Fruit fly (Drosophila melanogaster) whole organism, embryonic: ENCODE measurements around the gene Alh.
A peak's percentile ranks its signal among the peaks of the same experiment; 100 is the strongest.

Source experiments
- BEAF-32 ChIP-seq: fragments of 200-800 bp; sonication (Bioruptor generic); optimal IDR thresholded peaks from 3 replicates; lab custom pipeline; 2017; ENCODE audit warnings: missing biosample characterization, missing genetic modification characterization, mild to moderate bottlenecking, moderate library complexity, missing genetic modification reagents
- CG1024 ChIP-seq: fragments of 200-800 bp; sonication (Bioruptor generic); IDR thresholded peaks from 2 replicates; pipeline ENCODE4 v1.3.6; 2022; ENCODE audit warnings: missing biosample characterization, missing genetic modification characterization
- CG10267 ChIP-seq: fragments of 200-800 bp; sonication (Bioruptor generic); optimal IDR thresholded peaks from 2 replicates; lab custom pipeline; 2018; ENCODE audit warnings: missing biosample characterization, mild to moderate bottlenecking, missing genetic modification characterization, moderate library complexity
- CG10543 ChIP-seq: fragments of 200-800 bp; sonication (Bioruptor generic); optimal IDR thresholded peaks from 3 replicates; lab custom pipeline; 2017; ENCODE audit warnings: missing biosample characterization, mild to moderate bottlenecking, missing genetic modification characterization, moderate library complexity
- CG11723 ChIP-seq: fragments of 200-800 bp; sonication (Bioruptor generic); optimal IDR thresholded peaks from 2 replicates; lab custom pipeline; 2017; ENCODE audit warnings: missing biosample characterization, mild to moderate bottlenecking, missing genetic modification characterization
- CG13287 ChIP-seq: fragments of 200-800 bp; sonication (Bioruptor generic); IDR thresholded peaks from 2 replicates; pipeline ENCODE4 v1.3.6; 2022; ENCODE audit warnings: missing biosample characterization, missing genetic modification characterization; ENCODE audit not compliant: partially characterized antibody
- CG13775 ChIP-seq: fragments of 200-800 bp; sonication (Bioruptor generic); optimal IDR thresholded peaks from 3 replicates; lab custom pipeline; 2017; ENCODE audit warnings: missing biosample characterization, mild to moderate bottlenecking, missing genetic modification characterization
- CG17328 ChIP-seq: fragments of 200-800 bp; sonication (Bioruptor generic); IDR thresholded peaks from 2 replicates; pipeline ENCODE4 v1.3.6; 2022; ENCODE audit warnings: missing biosample characterization, missing genetic modification characterization
- CG17912 ChIP-seq: fragments of 200-800 bp; sonication (Bioruptor generic); optimal IDR thresholded peaks from 2 replicates; lab custom pipeline; 2018; ENCODE audit warnings: missing biosample characterization, mild to moderate bottlenecking, missing genetic modification characterization
- CG2116 ChIP-seq: fragments of 200-800 bp; sonication (Bioruptor generic); optimal IDR thresholded peaks from 3 replicates; lab custom pipeline; 2018; ENCODE audit warnings: missing biosample characterization, mild to moderate bottlenecking, missing genetic modification characterization
- CG2120 ChIP-seq: fragments of 200-800 bp; sonication (Bioruptor generic); optimal IDR thresholded peaks from 3 replicates; lab custom pipeline; 2016; ENCODE audit warnings: missing biosample characterization, missing genetic modification characterization
- CG2129 ChIP-seq: fragments of 200-800 bp; sonication (Bioruptor generic); IDR thresholded peaks from 2 replicates; pipeline ENCODE4 v1.3.6; 2022; ENCODE audit warnings: missing biosample characterization, missing genetic modification characterization; ENCODE audit not compliant: partially characterized antibody
- CG31388 ChIP-seq: fragments of 200-800 bp; sonication (Bioruptor generic); optimal IDR thresholded peaks from 2 replicates; lab custom pipeline; 2016; ENCODE audit warnings: missing biosample characterization, missing genetic modification characterization
- CG34376 ChIP-seq: fragments of 200-800 bp; sonication (Bioruptor generic); optimal IDR thresholded peaks from 2 replicates; lab custom pipeline; 2018; ENCODE audit warnings: missing biosample characterization, mild to moderate bottlenecking, missing genetic modification characterization
- CG3726 ChIP-seq: fragments of 200-800 bp; sonication (Bioruptor generic); IDR thresholded peaks from 3 replicates; pipeline ENCODE4, ENCODE4 v1.3.6; 2022; ENCODE audit warnings: missing biosample characterization, missing genetic modification characterization
- CG4424 ChIP-seq: fragments of 200-800 bp; sonication (Bioruptor generic); optimal IDR thresholded peaks from 3 replicates; lab custom pipeline; 2016; ENCODE audit warnings: missing biosample characterization, missing genetic modification characterization
- CG6689 ChIP-seq: fragments of 200-800 bp; sonication (Bioruptor generic); IDR thresholded peaks from 2 replicates; pipeline ENCODE4 v1.3.6; 2022; ENCODE audit warnings: missing biosample characterization, missing genetic modification characterization
- CG7271 ChIP-seq: fragments of 200-800 bp; sonication (Bioruptor generic); optimal IDR thresholded peaks from 2 replicates; lab custom pipeline; 2018; ENCODE audit warnings: missing biosample characterization, mild to moderate bottlenecking, missing genetic modification characterization, moderate library complexity
- CG7372 ChIP-seq: fragments of 200-800 bp; sonication (Bioruptor generic); IDR thresholded peaks from 2 replicates; pipeline ENCODE4 v1.3.6; 2022; ENCODE audit warnings: missing biosample characterization, missing genetic modification characterization
- CG7963 ChIP-seq: fragments of 200-800 bp; sonication (Bioruptor generic); IDR thresholded peaks from 3 replicates; pipeline ENCODE4 v1.3.6; 2022; ENCODE audit warnings: missing biosample characterization, missing genetic modification characterization; ENCODE audit not compliant: partially characterized antibody
- CG8944 ChIP-seq: fragments of 200-800 bp; sonication (Bioruptor generic); optimal IDR thresholded peaks from 3 replicates; lab custom pipeline; 2016; ENCODE audit warnings: missing biosample characterization, missing genetic modification characterization
- CG9727 ChIP-seq: fragments of 200-800 bp; sonication (Bioruptor generic); optimal IDR thresholded peaks from 3 replicates; lab custom pipeline; 2017; ENCODE audit warnings: missing biosample characterization, mild to moderate bottlenecking, missing genetic modification characterization
- CG9797 ChIP-seq: fragments of 200-800 bp; sonication (Bioruptor generic); optimal IDR thresholded peaks from 3 replicates; lab custom pipeline; 2018; ENCODE audit warnings: missing biosample characterization, mild to moderate bottlenecking, missing genetic modification characterization
- Dip3 ChIP-seq: fragments of 200-800 bp; sonication (Bioruptor generic); optimal IDR thresholded peaks from 3 replicates; lab custom pipeline; 2016; ENCODE audit warnings: missing biosample characterization, missing genetic modification characterization
- ERR ChIP-seq: fragments of 200-800 bp; sonication (Bioruptor generic); optimal IDR thresholded peaks from 2 replicates; lab custom pipeline; 2016; ENCODE audit warnings: missing biosample characterization, missing genetic modification characterization
- Fer2 ChIP-seq: fragments of 200-800 bp; sonication (Bioruptor generic); optimal IDR thresholded peaks from 2 replicates; lab custom pipeline; 2018; ENCODE audit warnings: missing biosample characterization, mild to moderate bottlenecking, missing genetic modification characterization, moderate library complexity
- MESR4 ChIP-seq: fragments of 200-800 bp; sonication (Bioruptor generic); optimal IDR thresholded peaks from 2 replicates; lab custom pipeline; 2018; ENCODE audit warnings: missing biosample characterization, mild to moderate bottlenecking, missing genetic modification characterization, moderate library complexity
- NfI ChIP-seq: fragments of 200-800 bp; sonication (Bioruptor generic); optimal IDR thresholded peaks from 3 replicates; lab custom pipeline; 2018; ENCODE audit warnings: missing biosample characterization, mild to moderate bottlenecking, missing genetic modification characterization, moderate library complexity
- Opbp ChIP-seq: fragments of 200-800 bp; sonication (Bioruptor generic); IDR thresholded peaks from 3 replicates; pipeline ENCODE4 v1.3.6; 2022; ENCODE audit warnings: missing biosample characterization, missing genetic modification characterization; ENCODE audit not compliant: partially characterized antibody
- Scr ChIP-seq: fragments of 200-800 bp; sonication (Bioruptor generic); IDR thresholded peaks from 2 replicates; pipeline ENCODE4 v1.3.6; 2022; ENCODE audit warnings: missing biosample characterization, missing genetic modification characterization; ENCODE audit not compliant: partially characterized antibody
- Sox100B ChIP-seq: fragments of 200-800 bp; sonication (Bioruptor generic); optimal IDR thresholded peaks from 3 replicates; lab custom pipeline; 2018; ENCODE audit warnings: missing biosample characterization, mild to moderate bottlenecking, missing genetic modification characterization
- Taf1 ChIP-seq: fragments of 200-800 bp; sonication (Bioruptor generic); IDR thresholded peaks from 2 replicates; pipeline ENCODE4 v1.3.6; 2022; ENCODE audit warnings: missing biosample characterization, missing genetic modification characterization
- chm ChIP-seq: fragments of 200-800 bp; sonication (Bioruptor generic); IDR thresholded peaks from 2 replicates; pipeline ENCODE4 v1.3.6; 2022; ENCODE audit warnings: missing biosample characterization, missing genetic modification characterization
- crp ChIP-seq, 2 experiments: fragments of 200-800 bp; sonication (Bioruptor generic); optimal IDR thresholded peaks; 2 replicates in 1 of 2; 3 replicates in 1 of 2; lab custom pipeline; 2017; ENCODE audit warnings: missing biosample characterization in 2 of 2, missing genetic modification characterization in 2 of 2, mild to moderate bottlenecking in 1 of 2, moderate library complexity in 1 of 2
- dan ChIP-seq: fragments of 200-800 bp; sonication (Bioruptor generic); IDR thresholded peaks from 2 replicates; pipeline ENCODE4 v1.3.6; 2022; ENCODE audit warnings: missing biosample characterization, missing genetic modification characterization
- disco-r ChIP-seq: fragments of 200-800 bp; sonication (Bioruptor generic); optimal IDR thresholded peaks from 2 replicates; lab custom pipeline; 2016; ENCODE audit warnings: missing biosample characterization, missing genetic modification characterization
- emc ChIP-seq: fragments of 200-800 bp; sonication (Bioruptor generic); optimal IDR thresholded peaks from 2 replicates; lab custom pipeline; 2016; ENCODE audit warnings: missing biosample characterization, missing genetic modification characterization
- lilli ChIP-seq: fragments of 200-800 bp; sonication (Bioruptor generic); optimal IDR thresholded peaks from 3 replicates; lab custom pipeline; 2016; ENCODE audit warnings: missing biosample characterization, missing genetic modification characterization
- lmd ChIP-seq: fragments of 200-800 bp; sonication (Bioruptor generic); IDR thresholded peaks from 2 replicates; pipeline ENCODE4 v1.3.6; 2022; ENCODE audit warnings: missing biosample characterization, missing genetic modification characterization
- luna ChIP-seq: fragments of 200-800 bp; sonication (Bioruptor generic); optimal IDR thresholded peaks from 2 replicates; lab custom pipeline; 2016; ENCODE audit warnings: missing biosample characterization, missing genetic modification characterization
- pho ChIP-seq: fragments of 200-800 bp; sonication (Bioruptor generic); optimal IDR thresholded peaks from 2 replicates; lab custom pipeline; 2016; ENCODE audit warnings: missing biosample characterization, missing genetic modification characterization
- pzg ChIP-seq: fragments of 200-800 bp; sonication (Bioruptor generic); optimal IDR thresholded peaks from 3 replicates; lab custom pipeline; 2018; ENCODE audit warnings: missing biosample characterization, mild to moderate bottlenecking, missing genetic modification characterization, moderate library complexity
- sc ChIP-seq, 3 experiments: fragments of >200 bp in 2 of 3; fragments of 200-800 bp in 1 of 3; sonication (Bioruptor generic) in 1 of 3; optimal IDR thresholded peaks; 2 replicates in 2 of 3; 3 replicates in 1 of 3; lab custom pipeline; 2017; ENCODE audit warnings: mild to moderate bottlenecking in 1 of 3, missing biosample characterization in 1 of 3, missing genetic modification characterization in 1 of 3, missing genetic modification reagents in 1 of 3
- seq ChIP-seq: fragments of 200-800 bp; sonication (Bioruptor generic); IDR thresholded peaks from 2 replicates; pipeline ENCODE4 v1.3.6; 2022; ENCODE audit warnings: missing biosample characterization, missing genetic modification characterization
- tap ChIP-seq: fragments of 200-800 bp; optimal IDR thresholded peaks from 3 replicates; lab custom pipeline; 2019; ENCODE audit warnings: missing biosample characterization, mild to moderate bottlenecking, missing genetic modification characterization, moderate library complexity
- trh ChIP-seq: fragments of 200-800 bp; sonication (Bioruptor generic); optimal IDR thresholded peaks from 2 replicates; lab custom pipeline; 2016; ENCODE audit warnings: missing biosample characterization, missing genetic modification characterization
- wek ChIP-seq: fragments of 200-800 bp; sonication (Bioruptor generic); optimal IDR thresholded peaks from 3 replicates; lab custom pipeline; 2018; ENCODE audit warnings: missing biosample characterization, mild to moderate bottlenecking, missing genetic modification characterization, moderate library complexity
- z ChIP-seq: fragments of 200-800 bp; sonication (Bioruptor generic); IDR thresholded peaks from 3 replicates; pipeline ENCODE4 v1.3.6; 2022; ENCODE audit warnings: missing biosample characterization, missing genetic modification characterization
- zf30C ChIP-seq: fragments of 200-800 bp; sonication (Bioruptor generic); optimal IDR thresholded peaks from 3 replicates; lab custom pipeline; 2018; ENCODE audit warnings: missing biosample characterization, mild to moderate bottlenecking, missing genetic modification characterization

Gene Alh

DNA sequence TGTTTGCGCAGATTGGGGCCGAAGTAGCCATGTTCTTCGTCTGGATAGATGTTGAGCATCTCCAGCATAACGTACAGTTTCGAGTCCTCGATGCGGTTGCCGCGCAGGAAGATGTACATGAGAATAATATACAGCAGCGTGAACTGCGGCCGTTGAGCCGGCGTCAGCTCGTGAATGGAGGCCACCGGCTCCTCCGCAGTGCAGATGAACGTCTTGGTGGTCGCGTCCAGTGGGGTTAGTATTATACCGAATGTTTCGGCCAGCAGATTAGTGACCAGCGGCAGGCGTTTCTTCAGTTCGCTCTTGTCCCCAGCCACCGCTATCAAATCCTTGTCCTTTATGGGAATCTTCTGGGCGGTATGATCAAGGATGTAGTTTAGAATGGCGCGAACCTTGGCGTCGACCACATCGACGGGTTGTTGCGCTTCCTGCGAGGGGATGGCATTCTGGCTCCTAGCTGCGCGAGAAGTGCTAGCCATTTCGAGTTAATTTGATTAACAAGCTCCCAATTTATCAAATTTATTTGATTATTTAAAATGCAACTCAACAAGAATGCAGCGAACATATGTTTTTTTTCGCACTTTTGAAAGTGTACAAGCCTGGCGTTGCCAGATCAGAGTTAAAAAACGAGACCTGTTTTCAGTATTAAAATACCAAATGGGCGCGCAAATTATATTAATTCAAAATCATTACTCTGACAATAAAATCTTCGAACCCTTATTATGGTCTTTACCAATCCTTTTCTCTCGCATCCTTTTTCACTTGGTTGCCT, 30.8 kb upstream of the Alh start, which contains the start of gene MAGE (continued):
- TF ChIP-seq lilli (GFP tag; lab: Kevin White, UChicago) (no peak), pho (no peak), CG6689 (GFP tag; lab: Robert Waterston, UW) (no peak), Sox100B (GFP tag; lab: Kevin White, UChicago) (no peak), CG17328 (no peak), CG9797 (no peak), wek (GFP tag; lab: Kevin White, UChicago) (no peak), trh (GFP tag; lab: Kevin White, UChicago) (no peak), tap (no peak), CG10543 (no peak), zf30C (no peak), CG17912 (GFP tag; lab: Kevin White, UChicago) (no peak), ERR (GFP tag; lab: Kevin White, UChicago) (no peak), crp (GFP tag; optimal IDR thresholded peaks at IDR 0.05; lab: Kevin White, UChicago) (peak; percentile 11 to 88), pzg (GFP tag; lab: Kevin White, UChicago) (peak; percentile 51), CG7271 (tag; lab: Kevin White, UChicago) (no peak), CG34376 (GFP tag; lab: Kevin White, UChicago) (no peak), Fer2 (no peak), Dip3 (GFP tag; lab: Kevin White, UChicago) (no peak), CG11723 (GFP tag; lab: Kevin White, UChicago) (no peak), Opbp (no peak), CG13287 (peak; percentile 34), CG31388 (GFP tag; lab: Kevin White, UChicago) (no peak), CG4424 (GFP tag; lab: Kevin White, UChicago) (no peak), sc (optimal IDR thresholded peaks at IDR 0.05; lab: Kevin White, UChicago) (no peak), sc (GFP tag; optimal IDR thresholded peaks at IDR 0.05; lab: Kevin White, UChicago) (no peak), emc (GFP tag; lab: Kevin White, UChicago) (no peak), CG7372 (GFP tag; lab: Robert Waterston, UW) (no peak), z (no peak), CG2116 (peak; percentile 96), MESR4 (GFP tag; lab: Kevin White, UChicago) (no peak), CG3726 (GFP tag; lab: Robert Waterston, UW) (0 out of 3 replicates have a peak, but pooled peaks have one; percentile 27), CG13775 (no peak), luna (GFP tag; lab: Kevin White, UChicago) (no peak), CG2129 (GFP tag; lab: Robert Waterston, UW) (no peak), NfI (GFP tag; lab: Kevin White, UChicago) (no peak), seq (no peak), CG9727 (no peak), CG2120 (GFP tag; lab: Kevin White, UChicago) (no peak), CG8944 (no peak), CG10267 (tag; lab: Kevin White, UChicago) (peak; percentile 54), disco-r (GFP tag; lab: Kevin White, UChicago) (no peak), lmd (GFP tag; lab: Robert Waterston, UW) (no peak), chm (GFP tag; lab: Robert Waterston, UW) (no peak), dan (GFP tag; lab: Robert Waterston, UW) (no peak), CG1024 (no peak), CG7963 (peak; percentile 29; the same call in 1 of the 3 replicates), Scr (no peak), BEAF-32 (GFP tag; lab: Kevin White, UChicago) (peak; percentile 12), Taf1 (GFP tag; lab: Robert Waterston, UW) (no peak)
